Worm (Caenorhabditis elegans) whole organism, L4 larva: ENCODE data around the gene dnj-22.
"Not testable (repeated sequence)": the region's sequence is repeated elsewhere in the genome, so short reads cannot be mapped to it uniquely, and the experiment has no call there.

Source experiments
- T20F7.1 ChIP-seq: fragments of 200-800 bp; sonication (Bioruptor generic); optimal IDR thresholded peaks from 2 replicates; lab custom pipeline; 2018; ENCODE audit warnings: mild to moderate bottlenecking, missing genetic modification characterization, missing compliant biosample characterization
- T26A8.4 ChIP-seq: fragments of 200-800 bp; sonication (Bioruptor generic); IDR thresholded peaks from 2 replicates; pipeline ENCODE4 v1.3.6; 2022; ENCODE audit warnings: missing genetic modification characterization, missing compliant biosample characterization
- ZK337.2 ChIP-seq: fragments of 200-800 bp; sonication (Bioruptor generic); IDR thresholded peaks from 2 replicates; pipeline ENCODE4 v1.3.6; 2022; ENCODE audit warnings: missing genetic modification reagents, missing genetic modification characterization, missing compliant biosample characterization
- arid-1 ChIP-seq: fragments of 200-800 bp; sonication (Bioruptor generic); conservative IDR thresholded peaks from 2 replicates; pipeline ENCODE4 v1.3.6; 2022; ENCODE audit warnings: missing genetic modification reagents, missing genetic modification characterization, missing compliant biosample characterization
- ceh-20 ChIP-seq: fragments of 200-800 bp; sonication (Bioruptor generic); IDR thresholded peaks from 2 replicates; pipeline ENCODE4 v1.3.6; 2022; ENCODE audit warnings: missing genetic modification reagents, missing genetic modification characterization, missing compliant biosample characterization
- cey-2 ChIP-seq: sonication (generic microtip); optimal IDR thresholded peaks from 3 replicates; lab custom pipeline; 2017; ENCODE audit warnings: missing genetic modification characterization, mild to moderate bottlenecking, missing compliant biosample characterization, antibody characterized with exemption, borderline replicate concordance; ENCODE audit not compliant: insufficient read depth
- daf-16 ChIP-seq, 3 experiments: sonication (generic microtip); optimal IDR thresholded peaks; 2 replicates each; lab custom pipeline; 2016 to 2017; ENCODE audit warnings: missing genetic modification characterization in 3 of 3, missing genetic modification reagents in 3 of 3, mild to moderate bottlenecking in 2 of 3, missing compliant biosample characterization in 2 of 3, missing biosample characterization in 1 of 3, moderate library complexity in 1 of 3
- dmd-6 ChIP-seq: fragments of 200-800 bp; sonication (Bioruptor generic); IDR thresholded peaks from 2 replicates; pipeline ENCODE4 v1.3.6; 2022; ENCODE audit warnings: missing genetic modification reagents, missing genetic modification characterization, missing compliant biosample characterization
- dmd-8 ChIP-seq: fragments of 200-800 bp; sonication (Bioruptor generic); IDR thresholded peaks from 2 replicates; pipeline ENCODE4 v1.3.6; 2022; ENCODE audit warnings: missing genetic modification characterization, missing compliant biosample characterization
- dmd-9 ChIP-seq: fragments of 200-800 bp; sonication (Bioruptor generic); IDR thresholded peaks from 2 replicates; pipeline ENCODE4 v1.3.6; 2022; ENCODE audit warnings: missing genetic modification reagents, missing genetic modification characterization, missing compliant biosample characterization
- hlh-11 ChIP-seq: fragments of 200-800 bp; sonication (Bioruptor generic); optimal IDR thresholded peaks from 2 replicates; lab custom pipeline; 2018; ENCODE audit warnings: mild to moderate bottlenecking, missing genetic modification characterization, missing compliant biosample characterization
- hlh-30 ChIP-seq: sonication (generic microtip); optimal IDR thresholded peaks from 2 replicates; lab custom pipeline; 2017; ENCODE audit warnings: antibody characterized with exemption, mild to moderate bottlenecking, missing genetic modification characterization, missing compliant biosample characterization; ENCODE audit not compliant: insufficient read depth
- hmg-1.1 ChIP-seq: fragments of 200-800 bp; sonication (Bioruptor generic); IDR thresholded peaks from 2 replicates; pipeline ENCODE4 v1.3.6; 2022; ENCODE audit warnings: missing genetic modification reagents, missing genetic modification characterization, missing compliant biosample characterization
- lim-7 ChIP-seq: fragments of 200-800 bp; sonication (Bioruptor generic); IDR thresholded peaks from 2 replicates; pipeline ENCODE4 v1.3.6; 2022; ENCODE audit warnings: missing genetic modification characterization, missing compliant biosample characterization
- lin-29 ChIP-seq: fragments of 200-800 bp; sonication (Bioruptor generic); IDR thresholded peaks from 2 replicates; pipeline ENCODE4 v1.3.6; 2022; ENCODE audit warnings: missing genetic modification reagents, missing genetic modification characterization, missing compliant biosample characterization
- lin-38 ChIP-seq: fragments of 200-800 bp; sonication (Bioruptor generic); IDR thresholded peaks from 2 replicates; pipeline ENCODE4 v1.3.6; 2022; ENCODE audit warnings: missing genetic modification reagents, missing genetic modification characterization, missing compliant biosample characterization
- lir-3 ChIP-seq: sonication (generic microtip); optimal IDR thresholded peaks from 2 replicates; lab custom pipeline; 2016; ENCODE audit warnings: mild to moderate bottlenecking, missing genetic modification characterization, missing compliant biosample characterization
- lsy-2 ChIP-seq, 2 experiments: fragments of 150-350 bp in 1 of 2; sonication (generic microtip) in 1 of 2; optimal IDR thresholded peaks; 2 replicates each; lab custom pipeline; 2014 to 2017; ENCODE audit warnings: missing biosample characterization in 2 of 2, missing genetic modification characterization in 2 of 2
- madf-5 ChIP-seq, 2 experiments: fragments of 200-800 bp; sonication (Bioruptor generic); IDR thresholded peaks; 2 replicates each; pipeline ENCODE4 v1.3.6; 2022; ENCODE audit warnings: missing compliant biosample characterization in 2 of 2, missing genetic modification characterization in 2 of 2
- madf-9 ChIP-seq: fragments of 200-800 bp; sonication (Bioruptor generic); conservative IDR thresholded peaks from 2 replicates; pipeline ENCODE4 v1.3.6; 2022; ENCODE audit warnings: missing genetic modification reagents, missing genetic modification characterization, missing compliant biosample characterization
- mes-2 ChIP-seq: sonication (generic microtip); optimal IDR thresholded peaks from 2 replicates; lab custom pipeline; 2016; ENCODE audit warnings: missing genotype, mild to moderate bottlenecking, missing genetic modification characterization, missing compliant biosample characterization; ENCODE audit not compliant: poor library complexity, severe bottlenecking
- mxl-2 ChIP-seq: fragments of 200-800 bp; sonication (Bioruptor generic); conservative IDR thresholded peaks from 2 replicates; pipeline ENCODE4 v1.3.6; 2022; ENCODE audit warnings: missing genetic modification reagents, missing genetic modification characterization, missing compliant biosample characterization
- nhr-41 ChIP-seq: fragments of 200-800 bp; sonication (Bioruptor generic); IDR thresholded peaks from 2 replicates; pipeline ENCODE4 v1.3.6; 2022; ENCODE audit warnings: missing genetic modification reagents, missing genetic modification characterization, missing compliant biosample characterization
- nhr-77 ChIP-seq: fragments of 150-350 bp; optimal IDR thresholded peaks from 2 replicates; lab custom pipeline; 2014; ENCODE audit warnings: missing biosample characterization, missing genetic modification characterization
- pha-4 ChIP-seq, 2 experiments: fragments of 150-350 bp in 1 of 2; fragments of 200-800 bp in 1 of 2; sonication (Bioruptor generic) in 1 of 2; IDR thresholded peaks in 1 of 2; optimal IDR thresholded peaks in 1 of 2; 2 replicates each; pipeline versions ENCODE4 v1.3.6 to Lab custom; 2014 to 2022; ENCODE audit warnings: missing genetic modification characterization in 2 of 2, missing genetic modification reagents in 2 of 2, missing biosample characterization in 1 of 2, missing compliant biosample characterization in 1 of 2
- php-3 ChIP-seq: fragments of 200-800 bp; sonication (Bioruptor generic); IDR thresholded peaks from 2 replicates; pipeline ENCODE4 v1.3.6; 2022; ENCODE audit warnings: missing genetic modification reagents, missing genetic modification characterization, missing compliant biosample characterization
- snpc-1.2 ChIP-seq: fragments of 200-800 bp; sonication (Bioruptor generic); IDR thresholded peaks from 2 replicates; pipeline ENCODE4 v1.3.6; 2022; ENCODE audit warnings: missing genetic modification reagents, missing genetic modification characterization, missing compliant biosample characterization
- tra-1 ChIP-seq: fragments of 200-800 bp; sonication (Bioruptor generic); IDR thresholded peaks from 2 replicates; pipeline ENCODE4 v1.3.6; 2022; ENCODE audit warnings: missing genetic modification reagents, missing genetic modification characterization, missing compliant biosample characterization
- unc-62 ChIP-seq, 3 experiments: fragments of 150-350 bp in 1 of 3; sonication (generic microtip); optimal IDR thresholded peaks in 2 of 3; peaks in 1 of 3; 1 replicate in 1 of 3; 2 replicates in 2 of 3; lab custom pipeline; 2014 to 2017; ENCODE audit warnings: missing biosample characterization in 3 of 3, missing genetic modification characterization in 3 of 3, missing genetic modification reagents in 3 of 3, missing genotype in 1 of 3
- zfp-3 ChIP-seq: fragments of 200-800 bp; sonication (Bioruptor generic); conservative IDR thresholded peaks from 2 replicates; pipeline ENCODE4 v1.3.6; 2022; ENCODE audit warnings: missing genetic modification reagents, missing genetic modification characterization, missing compliant biosample characterization

Gene dnj-22

DNA sequence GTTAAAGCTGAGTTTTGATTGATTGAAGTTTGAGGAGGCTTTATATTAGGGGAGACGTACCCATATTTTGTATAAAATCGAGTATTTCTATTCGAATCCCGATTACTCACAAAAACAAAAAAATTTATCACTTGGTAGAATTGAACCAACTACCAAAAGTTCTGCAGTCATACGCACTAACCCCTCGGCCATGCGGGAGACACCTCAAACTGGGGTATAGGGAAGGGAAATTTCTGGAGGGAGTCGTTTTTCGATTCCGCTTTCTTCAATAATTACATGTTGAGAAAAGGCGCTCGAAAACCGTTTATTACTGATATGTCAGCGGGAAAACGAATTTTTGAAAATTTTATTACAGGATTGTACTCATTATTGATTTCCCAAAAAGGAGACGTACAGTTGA is 30.6 kb downstream of the dnj-22 start (continued):
- TF ChIP-seq lim-7 (GFP tag; lab: Robert Waterston, UW) (peak; percentile 77), dmd-9 (GFP tag; lab: Robert Waterston, UW) (0 out of 2 replicates have a peak, but pooled peaks have one; percentile 39), hmg-1.1 (GFP tag; lab: Robert Waterston, UW) (peak; percentile 46; the same call in 1 of the 2 replicates), madf-9 (GFP tag; lab: Robert Waterston, UW) (0 out of 2 replicates have a peak, but pooled peaks have one; percentile 48), ceh-20 (0 out of 2 replicates have a peak, but pooled peaks have one; percentile 58), pha-4 (GFP tag; IDR thresholded peaks at IDR 0.05; lab: Robert Waterston, UW) (peak; percentile 33; the same call in 1 of the 2 replicates), mes-2 (tag; lab: Kevin White, UChicago) (peak; percentile 14), arid-1 (peak; percentile 78), snpc-1.2 (GFP tag; lab: Robert Waterston, UW) (0 out of 2 replicates have a peak, but pooled peaks have one; percentile 24), lin-38 (GFP tag; lab: Robert Waterston, UW) (peak; percentile 65), madf-5 (GFP tag; IDR thresholded peaks at IDR 0.05; lab: Robert Waterston, UW) (0 out of 4 replicates have a peak, but pooled peaks of 1 of the 2 experiments have one; percentile 54), dmd-8 (GFP tag; lab: Robert Waterston, UW) (peak; percentile 87)
- not testable (repeated sequence) for TF ChIP-seq pha-4 (tag; optimal IDR thresholded peaks at IDR 0.05; lab: Kevin White, UChicago)

ce11 chrV:8428585-8429414 is 33.1 kb downstream of the dnj-22 start:
- peak in 1 of 2 experiments; percentile 44 for TF ChIP-seq lsy-2 (tag; optimal IDR thresholded peaks at IDR 0.05; lab: Kevin White, UChicago)
- no peak for TF ChIP-seq lin-29
- TF ChIP-seq ZK337.2 (GFP tag; lab: Robert Waterston, UW) = no peak
- no peak for TF ChIP-seq nhr-77
- no peak for TF ChIP-seq T26A8.4
- TF ChIP-seq hmg-1.1 (GFP tag; lab: Robert Waterston, UW) = 0 out of 2 replicates have a peak, but pooled peaks have one; percentile 22
- no peak for TF ChIP-seq madf-5 (GFP tag; IDR thresholded peaks at IDR 0.05; lab: Robert Waterston, UW)
- TF ChIP-seq hlh-30 (tag; lab: Kevin White, UChicago) = peak; percentile 38
- peak in 1 of 2 experiments; percentile 96 for TF ChIP-seq unc-62 (GFP tag; optimal IDR thresholded peaks at IDR 0.05 in 1 of 2; lab: Kevin White, UChicago)
- TF ChIP-seq unc-62 (tag; optimal IDR thresholded peaks at IDR 0.05; lab: Kevin White, UChicago) = no peak

- TF ChIP-seq unc-62 (GFP tag; optimal IDR thresholded peaks at IDR 0.05 in 1 of 2; lab: Kevin White, UChicago) (peak in 1 of 2 experiments; percentile 75), unc-62 (tag; optimal IDR thresholded peaks at IDR 0.05; lab: Kevin White, UChicago) (no peak), tra-1 (0 out of 2 replicates have a peak, but pooled peaks have one; percentile 8), mxl-2 (GFP tag; lab: Robert Waterston, UW) (no peak), T20F7.1 (no peak), lir-3 (tag; lab: Kevin White, UChicago) (no peak), cey-2 (peak; percentile 29), nhr-41 (GFP tag; lab: Robert Waterston, UW) (peak; percentile 40; the same call in 1 of the 2 replicates), zfp-3 (no peak), hlh-11 (tag; lab: Kevin White, UChicago) (peak; percentile 41), hlh-30 (tag; lab: Kevin White, UChicago) (peak; percentile 67), dmd-6 (GFP tag; lab: Robert Waterston, UW) (peak; percentile 79), php-3 (GFP tag; lab: Robert Waterston, UW) (no peak), daf-16 (GFP tag; optimal IDR thresholded peaks at IDR 0.05; lab: Kevin White, UChicago) (no peak), daf-16 (tag; optimal IDR thresholded peaks at IDR 0.05; lab: Kevin White, UChicago) (peak; percentile 4)
Measured at ce11 chrV:8426741-8427457, 35.0 kb downstream of the dnj-22 start.
